Fruit fly (Drosophila melanogaster) whole organism, embryonic: ENCODE measurements around the gene Upf1.

ENCODE experiments used
- Bteb2 ChIP-seq: fragments of 200-800 bp; sonication (Bioruptor generic); optimal IDR thresholded peaks from 2 replicates; lab custom pipeline; 2016; ENCODE audit warnings: missing biosample characterization, missing genetic modification characterization
- CG11560 ChIP-seq: fragments of 200-800 bp; sonication (Bioruptor generic); IDR thresholded peaks from 3 replicates; pipeline ENCODE4 v1.3.6; 2022; ENCODE audit warnings: missing biosample characterization, missing genetic modification characterization
- CG14050 ChIP-seq: fragments of 200-800 bp; sonication (Bioruptor generic); IDR thresholded peaks from 3 replicates; pipeline ENCODE4 v1.3.6; 2022; ENCODE audit warnings: missing biosample characterization, missing genetic modification characterization
- CG14441 ChIP-seq: fragments of 200-800 bp; sonication (Bioruptor generic); IDR thresholded peaks from 2 replicates; pipeline ENCODE4 v1.3.6; 2022; ENCODE audit warnings: missing biosample characterization, missing genetic modification characterization
- CG14667 ChIP-seq: fragments of 200-800 bp; sonication (Bioruptor generic); IDR thresholded peaks from 2 replicates; pipeline ENCODE4 v1.3.6; 2022; ENCODE audit warnings: missing biosample characterization, missing genetic modification characterization
- CG14860 ChIP-seq: fragments of 200-800 bp; sonication (Bioruptor generic); IDR thresholded peaks from 3 replicates; pipeline ENCODE4 v1.3.6; 2022; ENCODE audit warnings: missing biosample characterization, missing genetic modification characterization; ENCODE audit not compliant: partially characterized antibody
- CG1529 ChIP-seq: fragments of 200-800 bp; sonication (Bioruptor generic); optimal IDR thresholded peaks from 3 replicates; lab custom pipeline; 2018; ENCODE audit warnings: missing biosample characterization, missing genetic modification characterization
- CG17385 ChIP-seq: fragments of 200-800 bp; sonication (Bioruptor generic); optimal IDR thresholded peaks from 3 replicates; lab custom pipeline; 2018; ENCODE audit warnings: missing biosample characterization, mild to moderate bottlenecking, missing genetic modification characterization
- CG17802 ChIP-seq: fragments of 200-800 bp; sonication (Bioruptor generic); optimal IDR thresholded peaks from 2 replicates; lab custom pipeline; 2018; ENCODE audit warnings: missing biosample characterization, mild to moderate bottlenecking, missing genetic modification characterization, moderate library complexity
- CG17912 ChIP-seq: fragments of 200-800 bp; sonication (Bioruptor generic); optimal IDR thresholded peaks from 2 replicates; lab custom pipeline; 2018; ENCODE audit warnings: missing biosample characterization, mild to moderate bottlenecking, missing genetic modification characterization
- CG2202 ChIP-seq: fragments of 200-800 bp; sonication (Bioruptor generic); optimal IDR thresholded peaks from 2 replicates; lab custom pipeline; 2018; ENCODE audit warnings: missing biosample characterization, mild to moderate bottlenecking, missing genetic modification characterization
- CG6254 ChIP-seq: fragments of 200-800 bp; sonication (Bioruptor generic); optimal IDR thresholded peaks from 3 replicates; lab custom pipeline; 2017; ENCODE audit warnings: mild to moderate bottlenecking, missing biosample characterization, missing genetic modification reagents, missing genetic modification characterization
- CG6272 ChIP-seq: fragments of 200-800 bp; sonication (Bioruptor generic); IDR thresholded peaks from 2 replicates; pipeline ENCODE4 v1.3.6; 2022; ENCODE audit warnings: missing biosample characterization, missing genetic modification characterization
- CG8478 ChIP-seq: fragments of >200 bp; optimal IDR thresholded peaks from 2 replicates; lab custom pipeline; 2018
- CG9609 ChIP-seq: fragments of 200-800 bp; sonication (Bioruptor generic); optimal IDR thresholded peaks from 3 replicates; lab custom pipeline; 2016; ENCODE audit warnings: missing biosample characterization, missing genetic modification characterization
- CTCF ChIP-seq: fragments of 200-800 bp; sonication (Bioruptor generic); optimal IDR thresholded peaks from 2 replicates; lab custom pipeline; 2017; ENCODE audit warnings: missing biosample characterization, mild to moderate bottlenecking, missing genetic modification characterization, moderate library complexity
- CrebB ChIP-seq: fragments of 200-800 bp; sonication (Bioruptor generic); optimal IDR thresholded peaks from 3 replicates; lab custom pipeline; 2018; ENCODE audit warnings: missing biosample characterization, mild to moderate bottlenecking, missing genetic modification characterization
- D ChIP-seq, 2 experiments: fragments of 200-800 bp in 1 of 2; fragments of >200 bp in 1 of 2; sonication (Bioruptor generic) in 1 of 2; optimal IDR thresholded peaks; 2 replicates in 1 of 2; 3 replicates in 1 of 2; lab custom pipeline; 2017; ENCODE audit warnings: mild to moderate bottlenecking in 1 of 2, missing biosample characterization in 1 of 2, missing genetic modification characterization in 1 of 2, missing genetic modification reagents in 1 of 2
- Dp ChIP-seq: fragments of 200-800 bp; sonication (Bioruptor generic); optimal IDR thresholded peaks from 2 replicates; lab custom pipeline; 2018; ENCODE audit warnings: missing biosample characterization, mild to moderate bottlenecking, missing genetic modification characterization, moderate library complexity
- Fer1 ChIP-seq: fragments of 200-800 bp; sonication (Bioruptor generic); optimal IDR thresholded peaks from 2 replicates; lab custom pipeline; 2017; ENCODE audit warnings: missing biosample characterization, mild to moderate bottlenecking, missing genetic modification characterization
- Fer3 ChIP-seq: fragments of 200-800 bp; sonication (Bioruptor generic); optimal IDR thresholded peaks from 2 replicates; lab custom pipeline; 2018; ENCODE audit warnings: missing biosample characterization, mild to moderate bottlenecking, missing genetic modification characterization, moderate library complexity
- Hand ChIP-seq: fragments of 200-800 bp; sonication (Bioruptor generic); optimal IDR thresholded peaks from 2 replicates; lab custom pipeline; 2017; ENCODE audit warnings: mild to moderate bottlenecking, missing biosample characterization, missing genetic modification reagents, missing genetic modification characterization
- MTF-1 ChIP-seq: fragments of 200-800 bp; sonication (Bioruptor generic); optimal IDR thresholded peaks from 2 replicates; lab custom pipeline; 2018; ENCODE audit warnings: missing biosample characterization, mild to moderate bottlenecking, missing genetic modification characterization, borderline replicate concordance
- Trl ChIP-seq, 3 experiments: fragments of >200 bp in 2 of 3; fragments of 200-800 bp in 1 of 3; sonication (Bioruptor generic) in 1 of 3; optimal IDR thresholded peaks; 2 replicates in 1 of 3; 3 replicates in 2 of 3; lab custom pipeline; 2016 to 2017; ENCODE audit warnings: missing biosample characterization in 1 of 3, missing genetic modification characterization in 1 of 3
- ap ChIP-seq: fragments of 200-800 bp; sonication (Bioruptor generic); IDR thresholded peaks from 2 replicates; pipeline ENCODE4 v1.3.6; 2022; ENCODE audit warnings: missing biosample characterization, missing genetic modification characterization
- dati ChIP-seq: fragments of 200-800 bp; sonication (Bioruptor generic); IDR thresholded peaks from 2 replicates; pipeline ENCODE4 v1.3.6; 2022; ENCODE audit warnings: missing biosample characterization, missing genetic modification characterization
- disco-r ChIP-seq: fragments of 200-800 bp; sonication (Bioruptor generic); optimal IDR thresholded peaks from 2 replicates; lab custom pipeline; 2016; ENCODE audit warnings: missing biosample characterization, missing genetic modification characterization
- fd96Cb ChIP-seq: fragments of 200-800 bp; sonication (Bioruptor generic); optimal IDR thresholded peaks from 2 replicates; lab custom pipeline; 2018; ENCODE audit warnings: missing biosample characterization, mild to moderate bottlenecking, missing genetic modification characterization, moderate library complexity
- grn ChIP-seq: fragments of 200-800 bp; sonication (Bioruptor generic); optimal IDR thresholded peaks from 3 replicates; lab custom pipeline; 2017; ENCODE audit warnings: missing biosample characterization, missing genetic modification characterization
- gsb-n ChIP-seq: fragments of 200-800 bp; sonication (Bioruptor generic); optimal IDR thresholded peaks from 3 replicates; lab custom pipeline; 2018; ENCODE audit warnings: missing biosample characterization, mild to moderate bottlenecking, missing genetic modification characterization
- ham ChIP-seq: fragments of 200-800 bp; sonication (Bioruptor generic); IDR thresholded peaks from 2 replicates; pipeline ENCODE4 v1.3.6; 2022; ENCODE audit warnings: missing biosample characterization, missing genetic modification characterization
- nau ChIP-seq: fragments of 200-800 bp; sonication (Bioruptor generic); optimal IDR thresholded peaks from 3 replicates; lab custom pipeline; 2017; ENCODE audit warnings: missing biosample characterization, mild to moderate bottlenecking, missing genetic modification characterization, missing genetic modification reagents
- nerfin-1 ChIP-seq: fragments of 200-800 bp; sonication (Bioruptor generic); optimal IDR thresholded peaks from 3 replicates; lab custom pipeline; 2019; ENCODE audit warnings: missing biosample characterization, mild to moderate bottlenecking, missing genetic modification characterization, moderate library complexity
- nmo ChIP-seq: fragments of 200-800 bp; sonication (Bioruptor generic); optimal IDR thresholded peaks from 2 replicates; lab custom pipeline; 2018; ENCODE audit warnings: missing biosample characterization, mild to moderate bottlenecking, missing genetic modification characterization, moderate library complexity
- org-1 ChIP-seq: fragments of 200-800 bp; sonication (Bioruptor generic); optimal IDR thresholded peaks from 2 replicates; lab custom pipeline; 2017; ENCODE audit warnings: missing biosample characterization, missing genetic modification characterization
- p53 ChIP-seq: fragments of 200-800 bp; sonication (Bioruptor generic); optimal IDR thresholded peaks from 2 replicates; lab custom pipeline; 2016; ENCODE audit warnings: missing biosample characterization, missing genetic modification characterization
- pan ChIP-seq, 4 experiments: fragments of >200 bp in 3 of 4; fragments of 200-800 bp in 1 of 4; sonication (Bioruptor generic) in 1 of 4; optimal IDR thresholded peaks in 3 of 4; IDR thresholded peaks in 1 of 4; 2 replicates each; pipeline versions ENCODE4 v1.3.6 to Lab custom; 2017 to 2022; ENCODE audit warnings: missing biosample characterization in 2 of 4, missing genetic modification characterization in 2 of 4, mixed read lengths in 1 of 4
- peb ChIP-seq: fragments of 200-800 bp; sonication (Bioruptor generic); IDR thresholded peaks from 2 replicates; pipeline ENCODE4 v1.3.6; 2022; ENCODE audit warnings: missing biosample characterization, missing genetic modification characterization
- pho ChIP-seq: fragments of 200-800 bp; sonication (Bioruptor generic); optimal IDR thresholded peaks from 2 replicates; lab custom pipeline; 2016; ENCODE audit warnings: missing biosample characterization, missing genetic modification characterization
- phol ChIP-seq: fragments of 200-800 bp; sonication (Bioruptor generic); optimal IDR thresholded peaks from 3 replicates; lab custom pipeline; 2018; ENCODE audit warnings: missing biosample characterization, mild to moderate bottlenecking, missing genetic modification characterization, moderate library complexity
- prd ChIP-seq, 3 experiments: fragments of >200 bp in 2 of 3; fragments of 200-800 bp in 1 of 3; sonication (Bioruptor generic) in 1 of 3; optimal IDR thresholded peaks in 2 of 3; IDR thresholded peaks in 1 of 3; 2 replicates in 2 of 3; 3 replicates in 1 of 3; pipeline versions ENCODE4 v1.3.6 to Lab custom; 2017 to 2022; ENCODE audit warnings: missing biosample characterization in 1 of 3, missing genetic modification characterization in 1 of 3
- pros ChIP-seq: fragments of 200-800 bp; sonication (Bioruptor generic); optimal IDR thresholded peaks from 3 replicates; lab custom pipeline; 2019; ENCODE audit warnings: missing biosample characterization, mild to moderate bottlenecking, missing genetic modification characterization, moderate library complexity
- schlank ChIP-seq: fragments of 200-800 bp; sonication (Bioruptor generic); optimal IDR thresholded peaks from 2 replicates; lab custom pipeline; 2018; ENCODE audit warnings: missing biosample characterization, mild to moderate bottlenecking, missing genetic modification characterization
- seq ChIP-seq: fragments of 200-800 bp; sonication (Bioruptor generic); IDR thresholded peaks from 2 replicates; pipeline ENCODE4 v1.3.6; 2022; ENCODE audit warnings: missing biosample characterization, missing genetic modification characterization
- slp2 ChIP-seq: fragments of 200-800 bp; sonication (Bioruptor generic); optimal IDR thresholded peaks from 2 replicates; lab custom pipeline; 2016; ENCODE audit warnings: missing biosample characterization, missing genetic modification characterization
- trem ChIP-seq: fragments of 200-800 bp; optimal IDR thresholded peaks from 3 replicates; lab custom pipeline; 2019; ENCODE audit warnings: missing biosample characterization, mild to moderate bottlenecking, missing genetic modification characterization, moderate library complexity
- unc-4 ChIP-seq: fragments of 200-800 bp; sonication (Bioruptor generic); IDR thresholded peaks from 2 replicates; pipeline ENCODE4 v1.3.6; 2022; ENCODE audit warnings: missing biosample characterization, missing genetic modification characterization; ENCODE audit not compliant: partially characterized antibody
- zen2 ChIP-seq: fragments of 200-800 bp; sonication (Bioruptor generic); IDR thresholded peaks from 3 replicates; pipeline ENCODE4 v1.3.6; 2022; ENCODE audit warnings: missing biosample characterization, missing genetic modification characterization; ENCODE audit not compliant: partially characterized antibody
- zfh1 ChIP-seq: fragments of 200-800 bp; sonication (Bioruptor generic); IDR thresholded peaks from 3 replicates; pipeline ENCODE4 v1.3.6; 2022; ENCODE audit warnings: missing biosample characterization, missing genetic modification characterization

Gene Upf1

DNA sequence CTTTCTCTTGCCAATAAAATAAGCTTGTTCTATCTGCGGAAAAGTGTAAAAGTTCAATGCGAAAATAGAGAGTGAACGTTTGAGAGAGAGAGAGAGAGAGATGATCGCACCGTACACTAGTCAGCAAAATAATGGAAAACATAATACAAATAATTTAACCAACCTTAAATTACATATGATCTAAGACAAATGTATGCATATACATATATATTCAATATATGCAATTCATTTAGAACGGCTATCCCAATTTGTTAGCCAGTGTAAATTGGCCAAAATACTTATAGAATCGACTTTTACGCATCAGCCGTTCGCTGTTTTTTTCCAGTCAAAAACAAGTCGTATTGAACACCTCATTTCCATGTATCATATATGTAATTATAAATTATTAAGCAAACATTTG is 20.0 kb upstream of the Upf1 start (continued):
- no peak for TF ChIP-seq org-1 (GFP tag; lab: Kevin White, UChicago)
- TF ChIP-seq CG17385 (GFP tag; lab: Kevin White, UChicago): peak; percentile 29
- peak; percentile 39; the same call in 1 of the 2 replicates for TF ChIP-seq peb (GFP tag; lab: Robert Waterston, UW)
- TF ChIP-seq nau (GFP tag; lab: Kevin White, UChicago): no peak
- TF ChIP-seq schlank: peak; percentile 11
- TF ChIP-seq disco-r (GFP tag; lab: Kevin White, UChicago): no peak
- TF ChIP-seq Hand (GFP tag; lab: Kevin White, UChicago): no peak
- TF ChIP-seq CG14860 (GFP tag; lab: Robert Waterston, UW): no peak
- TF ChIP-seq MTF-1: no peak
- TF ChIP-seq nerfin-1: no peak
- no peak for TF ChIP-seq trem
- no peak for TF ChIP-seq pros
- TF ChIP-seq gsb-n: no peak
- no peak for TF ChIP-seq ham
- no peak for TF ChIP-seq unc-4 (GFP tag; lab: Robert Waterston, UW)
- TF ChIP-seq CG6254 (GFP tag; lab: Kevin White, UChicago): no peak
- peak; percentile 59 for TF ChIP-seq Fer3 (tag; lab: Kevin White, UChicago)
- no peak for TF ChIP-seq Fer1 (GFP tag; lab: Kevin White, UChicago)
- no peak for TF ChIP-seq CG17912 (GFP tag; lab: Kevin White, UChicago)
- TF ChIP-seq nmo (GFP tag; lab: Kevin White, UChicago): peak; percentile 48
- TF ChIP-seq pho (GFP tag; lab: Kevin White, UChicago): no peak
- no peak for TF ChIP-seq p53
- TF ChIP-seq Bteb2 (GFP tag; lab: Kevin White, UChicago): no peak
- TF ChIP-seq Dp (GFP tag; lab: Kevin White, UChicago): no peak
- TF ChIP-seq D (optimal IDR thresholded peaks at IDR 0.05; lab: Kevin White, UChicago): no peak
- no peak for TF ChIP-seq D (GFP tag; optimal IDR thresholded peaks at IDR 0.05; lab: Kevin White, UChicago)
- TF ChIP-seq CG11560 (tag; lab: Robert Waterston, UW): no peak
- TF ChIP-seq CG2202 (tag; lab: Kevin White, UChicago): no peak
- peak; percentile 18 for TF ChIP-seq CrebB (tag; lab: Kevin White, UChicago)
- TF ChIP-seq CG6272 (GFP tag; lab: Robert Waterston, UW): 0 out of 2 replicates have a peak, but pooled peaks have one; percentile 32
- no peak for TF ChIP-seq CG9609 (GFP tag; lab: Kevin White, UChicago)
- peak; percentile 69 for TF ChIP-seq CG14441 (GFP tag; lab: Robert Waterston, UW)
- TF ChIP-seq zen2 (GFP tag; lab: Robert Waterston, UW): no peak
- TF ChIP-seq CG14667 (GFP tag; lab: Robert Waterston, UW): peak; percentile 52
- no peak for TF ChIP-seq slp2 (GFP tag; lab: Kevin White, UChicago)
- TF ChIP-seq CG8478: no peak
- peak; percentile 36; the same call in 2 of the 3 replicates for TF ChIP-seq CG14050
- TF ChIP-seq ap (GFP tag; lab: Robert Waterston, UW): no peak
- no peak for TF ChIP-seq dati (GFP tag; lab: Robert Waterston, UW)
- TF ChIP-seq CTCF (GFP tag; lab: Kevin White, UChicago): no peak
- no peak for TF ChIP-seq CG17802 (tag; lab: Kevin White, UChicago)
- TF ChIP-seq fd96Cb: peak; percentile 32
- peak; percentile 32 for TF ChIP-seq phol (tag; lab: Kevin White, UChicago)
- TF ChIP-seq grn (GFP tag; lab: Kevin White, UChicago): no peak
- peak; percentile 54; the same call in 1 of the 2 replicates for TF ChIP-seq seq (GFP tag; lab: Robert Waterston, UW)
- no peak for TF ChIP-seq pan (optimal IDR thresholded peaks at IDR 0.05; lab: Kevin White, UChicago)
- peak in 1 of 2 experiments; percentile 82 for TF ChIP-seq pan (GFP tag; optimal IDR thresholded peaks at IDR 0.05 in 1 of 2, IDR thresholded peaks at IDR 0.05 in 1 of 2)
- TF ChIP-seq prd (optimal IDR thresholded peaks at IDR 0.05; lab: Kevin White, UChicago): no peak
- no peak; the same call in 1 of the 3 replicates for TF ChIP-seq prd (GFP tag; IDR thresholded peaks at IDR 0.05; lab: Robert Waterston, UW)
- peak; percentile 61; the same call in 1 of the 3 replicates for TF ChIP-seq zfh1 (GFP tag; lab: Robert Waterston, UW)
- TF ChIP-seq CG1529 (GFP tag; lab: Kevin White, UChicago): no peak
- peak in 1 of 2 experiments; percentile 43 for TF ChIP-seq Trl (optimal IDR thresholded peaks at IDR 0.05; lab: Kevin White, UChicago)
- TF ChIP-seq Trl (GFP tag; optimal IDR thresholded peaks at IDR 0.05; lab: Kevin White, UChicago): no peak
